Worm (Caenorhabditis elegans) whole organism, L4/young adult: ENCODE results near the gene R160.6.

ENCODE experiments used
- dao-5 ChIP-seq: sonication (generic microtip); optimal IDR thresholded peaks from 2 replicates; lab custom pipeline; 2016; ENCODE audit warnings: missing genotype, missing genetic modification characterization, moderate library complexity, missing compliant biosample characterization
- him-1 ChIP-seq: sonication (generic microtip); optimal IDR thresholded peaks from 2 replicates; lab custom pipeline; 2016; ENCODE audit warnings: missing genotype, missing genetic modification reagents, missing genetic modification characterization, missing compliant biosample characterization

- no peak for TF ChIP-seq him-1 (tag; lab: Kevin White, UChicago)
- no peak for TF ChIP-seq dao-5 (tag; lab: Kevin White, UChicago)
These were observed 13.5 kb upstream of the R160.6 start for ce11 chrX:4386493-4386892.
